Fruit fly (Drosophila melanogaster) ovary, adult (tissue): ENCODE measurements around the gene Col4a1.

ENCODE experiments used
- CG17801 ChIP-seq: fragments of 200-800 bp; optimal IDR thresholded peaks from 2 replicates; lab custom pipeline; 2019; ENCODE audit warnings: missing biosample characterization, mild to moderate bottlenecking, missing genetic modification characterization, moderate library complexity; ENCODE audit not compliant: partially characterized antibody

Col4a1 gene

dm6 chr2L:5054953-5055352, 25.5 kb downstream of the Col4a1 start, which contains the start of the genes CG14036 and His3.3A:
TSS of gene CG14036 (minus strand) at chr2L:5055016.
TSS of gene His3.3A (plus strand) at chr2L:5055058.
- TF ChIP-seq CG17801 (GFP tag; lab: Kevin White, UChicago) = peak; percentile 35

- TF ChIP-seq CG17801 (GFP tag; lab: Kevin White, UChicago) = no peak
Observed at dm6 chr2L:5055528-5055927, 26.1 kb downstream of the Col4a1 start.

dm6 chr2L:5058094-5058493, 28.7 kb downstream of the Col4a1 start, which contains the start of gene Nepl3:
TSS of gene Nepl3 (minus strand) at chr2L:5058248.
- TF ChIP-seq CG17801 (GFP tag; lab: Kevin White, UChicago) = no peak

dm6 chr2L:5059645-5060254, 30.3 kb downstream of the Col4a1 start, which contains the start of gene Rpn11:
TSS of gene Rpn11 (minus strand) at chr2L:5059790.
- peak; percentile 61 for TF ChIP-seq CG17801 (GFP tag; lab: Kevin White, UChicago)

dm6 chr2L:5060515-5060914, 31.1 kb downstream of the Col4a1 start, which contains the start of gene qtc:
TSS of gene qtc (plus strand) at chr2L:5060815.
- TF ChIP-seq CG17801 (GFP tag; lab: Kevin White, UChicago) = no peak

dm6 chr2L:5060952-5061478, 31.6 kb downstream of the Col4a1 start:
- TF ChIP-seq CG17801 (GFP tag; lab: Kevin White, UChicago) = no peak

- no peak for TF ChIP-seq CG17801 (GFP tag; lab: Kevin White, UChicago)
Observed at dm6 chr2L:5062799-5063404, 33.5 kb downstream of the Col4a1 start.

- no peak for TF ChIP-seq CG17801 (GFP tag; lab: Kevin White, UChicago)
Observed at dm6 chr2L:5063936-5064335, 34.5 kb downstream of the Col4a1 start.

- peak; percentile 80 for TF ChIP-seq CG17801 (GFP tag; lab: Kevin White, UChicago)
Observed at dm6 chr2L:5070797-5071579, 41.6 kb downstream of the Col4a1 start, which contains the start of gene RpL37A. TSS of gene RpL37A (plus strand) at chr2L:5070957.

- TF ChIP-seq CG17801 (GFP tag; lab: Kevin White, UChicago) = no peak
Observed at dm6 chr2L:5072357-5072756, 42.9 kb downstream of the Col4a1 start.

dm6 chr2L:5079200-5079599, 49.8 kb downstream of the Col4a1 start:
- TF ChIP-seq CG17801 (GFP tag; lab: Kevin White, UChicago) = no peak

dm6 chr2L:5080225-5080867, 50.9 kb downstream of the Col4a1 start:
- no peak for TF ChIP-seq CG17801 (GFP tag; lab: Kevin White, UChicago)

dm6 chr2L:5084586-5085257, 55.3 kb downstream of the Col4a1 start:
- TF ChIP-seq CG17801 (GFP tag; lab: Kevin White, UChicago) = no peak

dm6 chr2L:5085561-5085960, 56.2 kb downstream of the Col4a1 start:
- TF ChIP-seq CG17801 (GFP tag; lab: Kevin White, UChicago) = peak; percentile 44
